Fruit fly (Drosophila melanogaster) whole organism, embryonic: ENCODE data around the gene RpS7.

Experiments used
- Awh ChIP-seq: fragments of 200-800 bp; sonication (Bioruptor generic); IDR thresholded peaks from 2 replicates; pipeline ENCODE4, ENCODE4 v1.3.6; 2022; ENCODE audit warnings: missing biosample characterization, missing genetic modification characterization
- CG10431 ChIP-seq: fragments of 200-800 bp; sonication (Bioruptor generic); optimal IDR thresholded peaks from 3 replicates; lab custom pipeline; 2018; ENCODE audit warnings: missing biosample characterization, mild to moderate bottlenecking, missing genetic modification characterization
- CG11504 ChIP-seq: fragments of 200-800 bp; sonication (Bioruptor generic); optimal IDR thresholded peaks from 3 replicates; lab custom pipeline; 2019; ENCODE audit warnings: missing biosample characterization, mild to moderate bottlenecking, missing genetic modification characterization, moderate library complexity
- CG12659 ChIP-seq: fragments of 200-800 bp; sonication (Bioruptor generic); optimal IDR thresholded peaks from 3 replicates; lab custom pipeline; 2017; ENCODE audit warnings: mild to moderate bottlenecking, missing biosample characterization, missing genetic modification reagents, missing genetic modification characterization
- CG13287 ChIP-seq: fragments of 200-800 bp; sonication (Bioruptor generic); IDR thresholded peaks from 2 replicates; pipeline ENCODE4 v1.3.6; 2022; ENCODE audit warnings: missing biosample characterization, missing genetic modification characterization; ENCODE audit not compliant: partially characterized antibody
- CG14050 ChIP-seq: fragments of 200-800 bp; sonication (Bioruptor generic); IDR thresholded peaks from 3 replicates; pipeline ENCODE4 v1.3.6; 2022; ENCODE audit warnings: missing biosample characterization, missing genetic modification characterization
- CG14667 ChIP-seq: fragments of 200-800 bp; sonication (Bioruptor generic); IDR thresholded peaks from 2 replicates; pipeline ENCODE4 v1.3.6; 2022; ENCODE audit warnings: missing biosample characterization, missing genetic modification characterization
- CG14710 ChIP-seq: fragments of 200-800 bp; sonication (Bioruptor generic); optimal IDR thresholded peaks from 3 replicates; lab custom pipeline; 2019; ENCODE audit warnings: missing biosample characterization, mild to moderate bottlenecking, missing genetic modification characterization, moderate library complexity
- CG15479 ChIP-seq: fragments of 200-800 bp; sonication (Bioruptor generic); optimal IDR thresholded peaks from 3 replicates; lab custom pipeline; 2019; ENCODE audit warnings: missing biosample characterization, mild to moderate bottlenecking, missing genetic modification characterization, moderate library complexity
- CG17568 ChIP-seq: fragments of 200-800 bp; sonication (Bioruptor generic); optimal IDR thresholded peaks from 2 replicates; lab custom pipeline; 2018; ENCODE audit warnings: missing biosample characterization, mild to moderate bottlenecking, missing genetic modification characterization, moderate library complexity
- CG1792 ChIP-seq: fragments of 200-800 bp; sonication (Bioruptor generic); optimal IDR thresholded peaks from 2 replicates; lab custom pipeline; 2016; ENCODE audit warnings: missing biosample characterization, missing genetic modification characterization
- CG31441 ChIP-seq: fragments of 200-800 bp; sonication (Bioruptor generic); IDR thresholded peaks from 2 replicates; pipeline ENCODE4 v1.3.6; 2022; ENCODE audit warnings: missing biosample characterization, missing genetic modification characterization
- CG34422 ChIP-seq: fragments of 200-800 bp; sonication (Bioruptor generic); IDR thresholded peaks from 3 replicates; pipeline ENCODE4 v1.3.6; 2022; ENCODE audit warnings: missing biosample characterization, missing genetic modification characterization
- CG3847 ChIP-seq: fragments of 200-800 bp; sonication (Bioruptor generic); IDR thresholded peaks from 2 replicates; pipeline ENCODE4 v1.3.6; 2022; ENCODE audit warnings: missing biosample characterization, missing genetic modification characterization
- CG3995 ChIP-seq: fragments of 200-800 bp; sonication (Bioruptor generic); optimal IDR thresholded peaks from 3 replicates; lab custom pipeline; 2016; ENCODE audit warnings: missing biosample characterization, missing genetic modification characterization
- CG5180 ChIP-seq: fragments of 200-800 bp; sonication (Bioruptor generic); optimal IDR thresholded peaks from 3 replicates; lab custom pipeline; 2017; ENCODE audit warnings: missing biosample characterization, missing genetic modification characterization, mild to moderate bottlenecking, moderate library complexity, missing genetic modification reagents
- CG6254 ChIP-seq: fragments of 200-800 bp; sonication (Bioruptor generic); optimal IDR thresholded peaks from 3 replicates; lab custom pipeline; 2017; ENCODE audit warnings: mild to moderate bottlenecking, missing biosample characterization, missing genetic modification reagents, missing genetic modification characterization
- CG6765 ChIP-seq: fragments of 200-800 bp; sonication (Bioruptor generic); optimal IDR thresholded peaks from 3 replicates; lab custom pipeline; 2017; ENCODE audit warnings: missing biosample characterization, mild to moderate bottlenecking, missing genetic modification characterization
- CG7556 ChIP-seq: fragments of 200-800 bp; sonication (Bioruptor generic); optimal IDR thresholded peaks from 2 replicates; lab custom pipeline; 2017; ENCODE audit warnings: missing biosample characterization, mild to moderate bottlenecking, missing genetic modification characterization
- CG8478 ChIP-seq: fragments of >200 bp; optimal IDR thresholded peaks from 2 replicates; lab custom pipeline; 2018
- CG9215 ChIP-seq: fragments of 200-800 bp; sonication (Bioruptor generic); IDR thresholded peaks from 2 replicates; pipeline ENCODE4 v1.3.6; 2022; ENCODE audit warnings: missing biosample characterization, missing genetic modification characterization
- CG9932 ChIP-seq: fragments of 200-800 bp; sonication (Bioruptor generic); IDR thresholded peaks from 2 replicates; pipeline ENCODE4 v1.3.6; 2022; ENCODE audit warnings: missing biosample characterization, missing genetic modification characterization
- Camta ChIP-seq: fragments of 200-800 bp; sonication (Bioruptor generic); optimal IDR thresholded peaks from 2 replicates; lab custom pipeline; 2016; ENCODE audit warnings: missing biosample characterization, missing genetic modification characterization
- Dbx ChIP-seq: fragments of 200-800 bp; sonication (Bioruptor generic); IDR thresholded peaks from 3 replicates; pipeline ENCODE4 v1.3.6; 2022; ENCODE audit warnings: missing biosample characterization, missing genetic modification characterization
- Dip2 ChIP-seq: fragments of 200-800 bp; sonication (Bioruptor generic); IDR thresholded peaks from 2 replicates; pipeline ENCODE4 v1.3.6; 2022; ENCODE audit warnings: missing biosample characterization, missing genetic modification characterization
- Doc3 ChIP-seq: fragments of 200-800 bp; sonication (Bioruptor generic); IDR thresholded peaks from 3 replicates; pipeline ENCODE4 v1.3.6; 2022; ENCODE audit warnings: missing biosample characterization, missing genetic modification characterization; ENCODE audit not compliant: partially characterized antibody
- HmgZ ChIP-seq: fragments of 200-800 bp; sonication (Bioruptor generic); optimal IDR thresholded peaks from 2 replicates; lab custom pipeline; 2018; ENCODE audit warnings: missing biosample characterization, mild to moderate bottlenecking, missing genetic modification characterization
- Hmx ChIP-seq: fragments of 200-800 bp; sonication (Bioruptor generic); optimal IDR thresholded peaks from 2 replicates; lab custom pipeline; 2016; ENCODE audit warnings: missing biosample characterization, missing genetic modification characterization
- NFAT ChIP-seq: fragments of 200-800 bp; sonication (Bioruptor generic); IDR thresholded peaks from 2 replicates; pipeline ENCODE4 v1.3.6; 2022; ENCODE audit warnings: missing biosample characterization, missing genetic modification characterization
- Oaz ChIP-seq: fragments of 200-800 bp; sonication (Bioruptor generic); IDR thresholded peaks from 2 replicates; pipeline ENCODE4 v1.3.6; 2022; ENCODE audit warnings: missing biosample characterization, missing genetic modification characterization
- Ptx1 ChIP-seq: fragments of 200-800 bp; sonication (Bioruptor generic); IDR thresholded peaks from 2 replicates; pipeline ENCODE4 v1.3.6; 2022; ENCODE audit warnings: missing biosample characterization, missing genetic modification characterization
- Xbp1 ChIP-seq: fragments of 200-800 bp; sonication (Bioruptor generic); optimal IDR thresholded peaks from 3 replicates; lab custom pipeline; 2016; ENCODE audit warnings: missing biosample characterization, mild to moderate bottlenecking, missing genetic modification characterization
- az2 ChIP-seq: fragments of 200-800 bp; sonication (Bioruptor generic); optimal IDR thresholded peaks from 3 replicates; lab custom pipeline; 2016; ENCODE audit warnings: missing biosample characterization, missing genetic modification characterization
- dan ChIP-seq: fragments of 200-800 bp; sonication (Bioruptor generic); IDR thresholded peaks from 2 replicates; pipeline ENCODE4 v1.3.6; 2022; ENCODE audit warnings: missing biosample characterization, missing genetic modification characterization
- dm ChIP-seq: fragments of 200-800 bp; sonication (Bioruptor generic); optimal IDR thresholded peaks from 3 replicates; lab custom pipeline; 2016; ENCODE audit warnings: missing biosample characterization, missing genetic modification characterization
- eve ChIP-seq, 2 experiments: fragments of >200 bp; optimal IDR thresholded peaks; 2 replicates each; lab custom pipeline; 2017; ENCODE audit warnings: missing biosample characterization in 2 of 2, missing genetic modification characterization in 2 of 2
- fd3F ChIP-seq: fragments of 200-800 bp; sonication (Bioruptor generic); optimal IDR thresholded peaks from 2 replicates; lab custom pipeline; 2018; ENCODE audit warnings: missing biosample characterization, mild to moderate bottlenecking, missing genetic modification characterization, moderate library complexity
- fd96Cb ChIP-seq: fragments of 200-800 bp; sonication (Bioruptor generic); optimal IDR thresholded peaks from 2 replicates; lab custom pipeline; 2018; ENCODE audit warnings: missing biosample characterization, mild to moderate bottlenecking, missing genetic modification characterization, moderate library complexity
- grn ChIP-seq: fragments of 200-800 bp; sonication (Bioruptor generic); optimal IDR thresholded peaks from 3 replicates; lab custom pipeline; 2017; ENCODE audit warnings: missing biosample characterization, missing genetic modification characterization
- gsb ChIP-seq: fragments of 200-800 bp; sonication (Bioruptor generic); IDR thresholded peaks from 2 replicates; pipeline ENCODE4 v1.3.6; 2022; ENCODE audit warnings: missing biosample characterization, missing genetic modification characterization
- hkb ChIP-seq, 2 experiments: fragments of 200-800 bp in 1 of 2; fragments of >200 bp in 1 of 2; sonication (Bioruptor generic) in 1 of 2; IDR thresholded peaks in 1 of 2; optimal IDR thresholded peaks in 1 of 2; 2 replicates each; pipeline versions ENCODE4 v1.3.6 to Lab custom; 2017 to 2022; ENCODE audit warnings: missing biosample characterization in 1 of 2, missing genetic modification characterization in 1 of 2
- lov ChIP-seq, 2 experiments: fragments of 200-800 bp in 1 of 2; fragments of >200 bp in 1 of 2; sonication (Bioruptor generic) in 1 of 2; IDR thresholded peaks in 1 of 2; optimal IDR thresholded peaks in 1 of 2; 2 replicates in 1 of 2; 3 replicates in 1 of 2; pipeline versions ENCODE4 v1.3.6 to Lab custom; 2017 to 2022; ENCODE audit warnings: missing biosample characterization in 1 of 2, missing genetic modification characterization in 1 of 2
- pan ChIP-seq, 4 experiments: fragments of >200 bp in 3 of 4; fragments of 200-800 bp in 1 of 4; sonication (Bioruptor generic) in 1 of 4; optimal IDR thresholded peaks in 3 of 4; IDR thresholded peaks in 1 of 4; 2 replicates each; pipeline versions ENCODE4 v1.3.6 to Lab custom; 2017 to 2022; ENCODE audit warnings: missing biosample characterization in 2 of 4, missing genetic modification characterization in 2 of 4, mixed read lengths in 1 of 4
- pzg ChIP-seq: fragments of 200-800 bp; sonication (Bioruptor generic); optimal IDR thresholded peaks from 3 replicates; lab custom pipeline; 2018; ENCODE audit warnings: missing biosample characterization, mild to moderate bottlenecking, missing genetic modification characterization, moderate library complexity
- ro ChIP-seq: fragments of 200-800 bp; sonication (Bioruptor generic); IDR thresholded peaks from 2 replicates; pipeline ENCODE4 v1.3.6; 2022; ENCODE audit warnings: missing biosample characterization, missing genetic modification characterization
- sens ChIP-seq: fragments of 200-800 bp; sonication (Bioruptor generic); peaks from one replicate; lab custom pipeline; 2016; ENCODE audit warnings: missing biosample characterization, missing genetic modification characterization
- sima ChIP-seq: fragments of 200-800 bp; sonication (Bioruptor generic); optimal IDR thresholded peaks from 2 replicates; lab custom pipeline; 2016; ENCODE audit warnings: missing biosample characterization, missing genetic modification characterization
- slou ChIP-seq: fragments of 200-800 bp; sonication (Bioruptor generic); optimal IDR thresholded peaks from 3 replicates; lab custom pipeline; 2016; ENCODE audit warnings: missing biosample characterization, missing genetic modification characterization
- tx ChIP-seq: fragments of 200-800 bp; sonication (Bioruptor generic); optimal IDR thresholded peaks from 2 replicates; lab custom pipeline; 2016; ENCODE audit warnings: missing biosample characterization, missing genetic modification characterization
- unpg ChIP-seq: fragments of 200-800 bp; sonication (Bioruptor generic); optimal IDR thresholded peaks from 3 replicates; lab custom pipeline; 2018; ENCODE audit warnings: missing biosample characterization, mild to moderate bottlenecking, missing genetic modification characterization, moderate library complexity
- z ChIP-seq: fragments of 200-800 bp; sonication (Bioruptor generic); IDR thresholded peaks from 3 replicates; pipeline ENCODE4 v1.3.6; 2022; ENCODE audit warnings: missing biosample characterization, missing genetic modification characterization

The RpS7 gene

dm6 chr3R:30205946-30206345 is 2.9 kb downstream of the RpS7 start (continued):
- no peak for TF ChIP-seq CG14050
- peak; percentile 12 for TF ChIP-seq sens (GFP tag; lab: Kevin White, UChicago)
- peak; percentile 99 for TF ChIP-seq CG10431
- no peak for TF ChIP-seq NFAT (GFP tag; lab: Robert Waterston, UW)
- peak; percentile 44; the same call in 1 of the 3 replicates for TF ChIP-seq Dbx (GFP tag; lab: Robert Waterston, UW)
- no peak for TF ChIP-seq az2 (GFP tag; lab: Kevin White, UChicago)
- no peak for TF ChIP-seq dan (GFP tag; lab: Robert Waterston, UW)
- no peak for TF ChIP-seq CG12659 (GFP tag; lab: Kevin White, UChicago)
- TF ChIP-seq lov (optimal IDR thresholded peaks at IDR 0.05; lab: Kevin White, UChicago), result no peak
- no peak for TF ChIP-seq lov (GFP tag; IDR thresholded peaks at IDR 0.05; lab: Robert Waterston, UW)
- no peak for TF ChIP-seq CG31441 (GFP tag; lab: Robert Waterston, UW)
- no peak for TF ChIP-seq Camta (GFP tag; lab: Kevin White, UChicago)
- TF ChIP-seq Doc3 (GFP tag; lab: Robert Waterston, UW), result no peak
- TF ChIP-seq CG13287 (GFP tag; lab: Robert Waterston, UW), result peak; percentile 5; the same call in 1 of the 2 replicates
- TF ChIP-seq hkb (optimal IDR thresholded peaks at IDR 0.05; lab: Kevin White, UChicago), result no peak
- TF ChIP-seq hkb (GFP tag; IDR thresholded peaks at IDR 0.05; lab: Robert Waterston, UW), result no peak; the same call in 1 of the 2 replicates
- TF ChIP-seq CG3847 (GFP tag; lab: Robert Waterston, UW), result no peak
- no peak for TF ChIP-seq Ptx1 (GFP tag; lab: Robert Waterston, UW)
- no peak for TF ChIP-seq HmgZ (tag; lab: Kevin White, UChicago)
- TF ChIP-seq pan (optimal IDR thresholded peaks at IDR 0.05; lab: Kevin White, UChicago), result no peak
- TF ChIP-seq pan (GFP tag; optimal IDR thresholded peaks at IDR 0.05 in 1 of 2, IDR thresholded peaks at IDR 0.05 in 1 of 2), result no peak
- TF ChIP-seq CG17568 (GFP tag; lab: Kevin White, UChicago), result no peak
- no peak for TF ChIP-seq Awh (GFP tag; lab: Robert Waterston, UW)
- TF ChIP-seq CG3995 (GFP tag; lab: Kevin White, UChicago), result peak; percentile 69
- TF ChIP-seq pzg (GFP tag; lab: Kevin White, UChicago), result peak; percentile 19
- no peak for TF ChIP-seq Dip2 (GFP tag; lab: Robert Waterston, UW)
- no peak for TF ChIP-seq CG14667 (GFP tag; lab: Robert Waterston, UW)
- TF ChIP-seq ro, result no peak
- no peak for TF ChIP-seq CG9215
- TF ChIP-seq CG15479, result no peak
- no peak for TF ChIP-seq CG5180
- TF ChIP-seq sima (GFP tag; lab: Kevin White, UChicago), result no peak
- TF ChIP-seq CG14710 (tag; lab: Kevin White, UChicago), result no peak
- TF ChIP-seq CG34422 (GFP tag; lab: Robert Waterston, UW), result no peak
- no peak for TF ChIP-seq CG6765 (GFP tag; lab: Kevin White, UChicago)
- no peak for TF ChIP-seq CG7556
- peak; percentile 72 for TF ChIP-seq CG11504 (tag; lab: Kevin White, UChicago)
- no peak for TF ChIP-seq CG9932
- TF ChIP-seq gsb (GFP tag; lab: Robert Waterston, UW), result no peak
- TF ChIP-seq grn (GFP tag; lab: Kevin White, UChicago), result no peak
- no peak for TF ChIP-seq Hmx (GFP tag; lab: Kevin White, UChicago)
- no peak for TF ChIP-seq tx
- no peak for TF ChIP-seq CG8478 (lab: Kevin White, UChicago)
- TF ChIP-seq dm, result no peak
- no peak for TF ChIP-seq unpg
- TF ChIP-seq z, result no peak
- TF ChIP-seq eve (GFP tag; optimal IDR thresholded peaks at IDR 0.05; lab: Kevin White, UChicago), result peak in 1 of 2 experiments; percentile 61
- TF ChIP-seq CG6254 (GFP tag; lab: Kevin White, UChicago), result peak; percentile 98
- no peak for TF ChIP-seq CG1792
- no peak for TF ChIP-seq Oaz
- no peak for TF ChIP-seq fd3F (GFP tag; lab: Kevin White, UChicago)
- no peak for TF ChIP-seq fd96Cb (tag; lab: Kevin White, UChicago)
- TF ChIP-seq slou (GFP tag; lab: Kevin White, UChicago), result no peak
- no peak for TF ChIP-seq Xbp1 (GFP tag; lab: Kevin White, UChicago)
